Worm (Caenorhabditis elegans) whole organism, L1 larva: ENCODE results near the gene scl-13.

ENCODE experiments used
- C04F5.9 ChIP-seq: sonication (generic microtip); optimal IDR thresholded peaks from 2 replicates; lab custom pipeline; 2016; ENCODE audit warnings: missing genetic modification characterization, missing compliant biosample characterization
- C16A3.4 ChIP-seq: fragments of 150-350 bp; optimal IDR thresholded peaks from 2 replicates; lab custom pipeline; 2014; ENCODE audit warnings: missing biosample characterization, missing genetic modification characterization
- C34B4.2 ChIP-seq: sonication (generic microtip); optimal IDR thresholded peaks from 2 replicates; lab custom pipeline; 2017; ENCODE audit warnings: mild to moderate bottlenecking, missing genetic modification characterization, missing compliant biosample characterization
- Y116A8C.19 ChIP-seq: sonication (generic microtip); optimal IDR thresholded peaks from 2 replicates; lab custom pipeline; 2016; ENCODE audit warnings: missing compliant biosample characterization, missing genetic modification characterization, borderline replicate concordance
- aha-1 ChIP-seq: fragments of 150-350 bp; optimal IDR thresholded peaks from 2 replicates; lab custom pipeline; 2014; ENCODE audit warnings: missing biosample characterization, missing genetic modification characterization
- alr-1 ChIP-seq: fragments of 200-800 bp; sonication (Bioruptor generic); optimal IDR thresholded peaks from 2 replicates; lab custom pipeline; 2018; ENCODE audit warnings: borderline replicate concordance, mild to moderate bottlenecking, missing genetic modification characterization, missing compliant biosample characterization
- aly-2 ChIP-seq: fragments of 150-350 bp; optimal IDR thresholded peaks from 2 replicates; lab custom pipeline; 2014; ENCODE audit warnings: missing biosample characterization, missing genetic modification characterization
- ama-1 ChIP-seq: fragments of 150-350 bp; optimal IDR thresholded peaks from 2 replicates; lab custom pipeline; 2014
- ceh-63 ChIP-seq: fragments of 200-800 bp; sonication (Bioruptor generic); optimal IDR thresholded peaks from 2 replicates; lab custom pipeline; 2018; ENCODE audit warnings: mild to moderate bottlenecking, missing genetic modification characterization, missing compliant biosample characterization
- ceh-8 ChIP-seq: fragments of 200-800 bp; sonication (Bioruptor generic); optimal IDR thresholded peaks from 2 replicates; lab custom pipeline; 2018; ENCODE audit warnings: mild to moderate bottlenecking, missing genetic modification characterization, moderate library complexity, missing compliant biosample characterization
- ceh-90 ChIP-seq: sonication (generic microtip); optimal IDR thresholded peaks from 2 replicates; lab custom pipeline; 2016; ENCODE audit warnings: missing genetic modification characterization, missing compliant biosample characterization
- ces-1 ChIP-seq: fragments of 150-350 bp; optimal IDR thresholded peaks from 2 replicates; lab custom pipeline; 2014; ENCODE audit warnings: missing biosample characterization, missing genetic modification reagents, missing genetic modification characterization
- efl-3 ChIP-seq: fragments of 200-800 bp; sonication (Bioruptor generic); optimal IDR thresholded peaks from 2 replicates; lab custom pipeline; 2018; ENCODE audit warnings: mild to moderate bottlenecking, missing genetic modification characterization, missing compliant biosample characterization
- egl-13 ChIP-seq: sonication (generic microtip); optimal IDR thresholded peaks from 2 replicates; lab custom pipeline; 2016; ENCODE audit warnings: missing genotype, missing genetic modification reagents, missing genetic modification characterization, missing compliant biosample characterization
- egl-27 ChIP-seq, 2 experiments: fragments of 150-350 bp in 1 of 2; sonication (generic microtip); optimal IDR thresholded peaks; 3 replicates each; lab custom pipeline; 2017 to 2018; ENCODE audit warnings: missing biosample characterization in 2 of 2, missing genetic modification characterization in 2 of 2, missing genetic modification reagents in 2 of 2
- elt-3 ChIP-seq, 6 experiments: fragments of 150-350 bp in 1 of 6; sonication (generic microtip); optimal IDR thresholded peaks; 2 replicates each; lab custom pipeline; 2017 to 2018; ENCODE audit warnings: missing biosample characterization in 6 of 6, missing genetic modification characterization in 6 of 6, inconsistent platforms in 1 of 6
- fkh-10 ChIP-seq: sonication (generic microtip); optimal IDR thresholded peaks from 2 replicates; lab custom pipeline; 2017; ENCODE audit warnings: missing biosample characterization, missing genetic modification reagents, missing genetic modification characterization
- fkh-8 ChIP-seq: sonication (generic microtip); optimal IDR thresholded peaks from 2 replicates; lab custom pipeline; 2016; ENCODE audit warnings: mild to moderate bottlenecking, missing genetic modification characterization, missing compliant biosample characterization
- hpl-2 ChIP-seq: fragments of 150-350 bp; optimal IDR thresholded peaks from 2 replicates; lab custom pipeline; 2014; ENCODE audit warnings: missing biosample characterization, missing genetic modification reagents, missing genetic modification characterization
- irx-1 ChIP-seq: sonication (generic microtip); optimal IDR thresholded peaks from 2 replicates; lab custom pipeline; 2016; ENCODE audit warnings: missing genetic modification characterization, missing compliant biosample characterization
- lin-13 ChIP-seq: fragments of 150-350 bp; optimal IDR thresholded peaks from 2 replicates; lab custom pipeline; 2014; ENCODE audit warnings: missing biosample characterization, missing genetic modification reagents, missing genetic modification characterization
- lin-14 ChIP-seq: fragments of 200-800 bp; sonication (Bioruptor generic); optimal IDR thresholded peaks from 2 replicates; lab custom pipeline; 2018; ENCODE audit warnings: mild to moderate bottlenecking, missing genetic modification characterization, moderate library complexity, missing compliant biosample characterization
- lin-15B ChIP-seq: fragments of 150-350 bp; sonication (generic microtip); optimal IDR thresholded peaks from 3 replicates; lab custom pipeline; 2014; ENCODE audit warnings: missing biosample characterization, missing genetic modification characterization
- lin-35 ChIP-seq, 2 experiments: fragments of 150-350 bp; optimal IDR thresholded peaks; 2 replicates each; lab custom pipeline; 2014; ENCODE audit warnings: missing biosample characterization in 2 of 2, missing genetic modification characterization in 2 of 2, missing genetic modification reagents in 2 of 2
- lin-39 ChIP-seq: fragments of 150-350 bp; optimal IDR thresholded peaks from 2 replicates; lab custom pipeline; 2014; ENCODE audit warnings: missing biosample characterization, missing genetic modification reagents, missing genetic modification characterization
- lsy-2 ChIP-seq, 2 experiments: fragments of 150-350 bp; optimal IDR thresholded peaks; 2 replicates each; lab custom pipeline; 2014; ENCODE audit warnings: missing biosample characterization in 2 of 2, missing genetic modification characterization in 2 of 2
- mef-2 ChIP-seq: fragments of 150-350 bp; optimal IDR thresholded peaks from 2 replicates; lab custom pipeline; 2014; ENCODE audit warnings: missing biosample characterization, missing genetic modification characterization
- mep-1 ChIP-seq: fragments of 150-350 bp; optimal IDR thresholded peaks from 2 replicates; lab custom pipeline; 2014; ENCODE audit warnings: missing biosample characterization, missing genetic modification characterization
- nhr-11 ChIP-seq: fragments of 150-350 bp; optimal IDR thresholded peaks from 2 replicates; lab custom pipeline; 2014; ENCODE audit warnings: missing biosample characterization, missing genetic modification characterization
- nhr-19 ChIP-seq: fragments of 200-800 bp; sonication (Bioruptor generic); conservative IDR thresholded peaks from 2 replicates; pipeline ENCODE4 v1.3.6; 2022; ENCODE audit warnings: missing genetic modification characterization, missing compliant biosample characterization
- nhr-20 ChIP-seq: sonication (generic microtip); optimal IDR thresholded peaks from 2 replicates; lab custom pipeline; 2016; ENCODE audit warnings: mild to moderate bottlenecking, missing genetic modification characterization, missing compliant biosample characterization
- nhr-237 ChIP-seq: fragments of 150-350 bp; optimal IDR thresholded peaks from 2 replicates; lab custom pipeline; 2014; ENCODE audit warnings: missing biosample characterization, missing genetic modification characterization
- nhr-28 ChIP-seq: fragments of 150-350 bp; optimal IDR thresholded peaks from 2 replicates; lab custom pipeline; 2014; ENCODE audit warnings: missing biosample characterization, missing genetic modification characterization
- nhr-71 ChIP-seq: sonication (generic microtip); optimal IDR thresholded peaks from 2 replicates; lab custom pipeline; 2016; ENCODE audit warnings: mild to moderate bottlenecking, missing genetic modification characterization, moderate library complexity, missing compliant biosample characterization
- nhr-76 ChIP-seq: sonication (generic microtip); optimal IDR thresholded peaks from 2 replicates; lab custom pipeline; 2017; ENCODE audit warnings: missing biosample characterization, missing genetic modification characterization
- nhr-85 ChIP-seq: sonication (generic microtip); peaks from one replicate; lab custom pipeline; 2016; ENCODE audit warnings: missing genetic modification characterization, inconsistent platforms, missing compliant biosample characterization
- nhr-90 ChIP-seq: sonication (generic microtip); optimal IDR thresholded peaks from 2 replicates; lab custom pipeline; 2016; ENCODE audit warnings: mild to moderate bottlenecking, missing genetic modification characterization, missing compliant biosample characterization; ENCODE audit not compliant: poor library complexity
- pqm-1 ChIP-seq: sonication (generic microtip); optimal IDR thresholded peaks from 3 replicates; lab custom pipeline; 2017; ENCODE audit warnings: missing biosample characterization, missing genetic modification characterization
- rnt-1 ChIP-seq: sonication (generic microtip); optimal IDR thresholded peaks from 2 replicates; lab custom pipeline; 2016; ENCODE audit warnings: mild to moderate bottlenecking, missing genetic modification characterization, moderate library complexity, missing compliant biosample characterization
- skn-1 ChIP-seq: fragments of 150-350 bp; optimal IDR thresholded peaks from 2 replicates; lab custom pipeline; 2014; ENCODE audit warnings: missing biosample characterization, missing genetic modification characterization
- snu-23 ChIP-seq: sonication (generic microtip); optimal IDR thresholded peaks from 2 replicates; lab custom pipeline; 2016; ENCODE audit warnings: missing genetic modification characterization, missing compliant biosample characterization
- sox-4 ChIP-seq: sonication (generic microtip); optimal IDR thresholded peaks from 2 replicates; lab custom pipeline; 2016; ENCODE audit warnings: missing genetic modification characterization, missing compliant biosample characterization
- sup-37 ChIP-seq: fragments of 200-800 bp; sonication (Bioruptor generic); optimal IDR thresholded peaks from 2 replicates; lab custom pipeline; 2018; ENCODE audit warnings: mild to moderate bottlenecking, missing genetic modification characterization, missing compliant biosample characterization
- tlp-1 ChIP-seq: fragments of 150-350 bp; optimal IDR thresholded peaks from 2 replicates; lab custom pipeline; 2014; ENCODE audit warnings: missing biosample characterization, missing genetic modification characterization
- unc-30 ChIP-seq: sonication (generic microtip); optimal IDR thresholded peaks from 2 replicates; lab custom pipeline; 2017; ENCODE audit warnings: missing biosample characterization, missing genetic modification characterization
- unc-62 ChIP-seq: fragments of 150-350 bp; optimal IDR thresholded peaks from 2 replicates; lab custom pipeline; 2014; ENCODE audit warnings: missing biosample characterization, missing genetic modification reagents, missing genetic modification characterization
- unc-98 ChIP-seq: fragments of 200-800 bp; sonication (Bioruptor generic); IDR thresholded peaks from 2 replicates; pipeline ENCODE4 v1.3.6; 2022; ENCODE audit warnings: missing genetic modification characterization, missing compliant biosample characterization
- xbp-1 ChIP-seq: sonication (generic microtip); optimal IDR thresholded peaks from 2 replicates; lab custom pipeline; 2016; ENCODE audit warnings: missing genetic modification characterization, missing compliant biosample characterization
- zag-1 ChIP-seq: fragments of 150-350 bp; optimal IDR thresholded peaks from 2 replicates; lab custom pipeline; 2014; ENCODE audit warnings: missing biosample characterization, missing genetic modification characterization
- ztf-11 ChIP-seq, 2 experiments: sonication (generic microtip); optimal IDR thresholded peaks; 2 replicates each; lab custom pipeline; 2016 to 2017; ENCODE audit warnings: missing genetic modification characterization in 2 of 2, missing biosample characterization in 1 of 2, missing compliant biosample characterization in 1 of 2

Gene scl-13

DNA sequence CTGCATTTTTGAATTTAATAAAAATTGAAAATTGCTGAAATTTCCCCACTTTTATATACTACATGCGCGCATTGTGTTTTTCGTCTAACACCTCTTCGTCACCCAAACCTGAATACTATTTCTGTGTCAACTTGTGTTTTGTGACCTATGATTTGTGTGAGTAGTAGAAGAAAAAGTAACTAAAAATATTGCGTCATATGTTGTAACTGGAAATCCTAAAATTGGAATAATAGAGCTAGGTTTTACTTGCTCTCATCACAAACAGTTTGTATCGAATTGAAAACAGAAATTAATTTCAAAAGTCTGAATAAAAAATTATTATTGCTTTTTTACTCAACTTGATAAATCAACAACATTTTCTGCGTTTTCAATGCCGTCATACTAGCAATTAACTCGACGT lies 5.9 kb downstream of the scl-13 start, which contains the start of gene R08F11.4 (continued):
- TF ChIP-seq Y116A8C.19 (tag; lab: Kevin White, UChicago) (no peak), nhr-11 (tag; lab: Kevin White, UChicago) (no peak), egl-13 (tag; lab: Kevin White, UChicago) (no peak), skn-1 (tag; lab: Kevin White, UChicago) (peak; percentile 13), alr-1 (tag; lab: Kevin White, UChicago) (no peak), mef-2 (tag; lab: Kevin White, UChicago) (no peak), efl-3 (GFP tag; lab: Kevin White, UChicago) (no peak), nhr-20 (tag; lab: Kevin White, UChicago) (peak; percentile 31), egl-27 (tag; optimal IDR thresholded peaks at IDR 0.05; lab: Kevin White, UChicago) (no peak), fkh-8 (tag; lab: Kevin White, UChicago) (no peak), nhr-90 (tag; lab: Kevin White, UChicago) (peak; percentile 9), elt-3 (tag; optimal IDR thresholded peaks at IDR 0.05; lab: Kevin White, UChicago) (no peak), ceh-63 (GFP tag; lab: Kevin White, UChicago) (no peak), lin-39 (tag; lab: Kevin White, UChicago) (no peak), nhr-85 (peak; percentile 64), lin-35 (GFP tag; optimal IDR thresholded peaks at IDR 0.05; lab: Kevin White, UChicago) (no peak), C16A3.4 (tag; lab: Kevin White, UChicago) (no peak), lin-14 (peak; percentile 29), lin-15B (tag; lab: Kevin White, UChicago) (no peak), ceh-90 (no peak), lsy-2 (tag; optimal IDR thresholded peaks at IDR 0.05; lab: Kevin White, UChicago) (no peak)

DNA sequence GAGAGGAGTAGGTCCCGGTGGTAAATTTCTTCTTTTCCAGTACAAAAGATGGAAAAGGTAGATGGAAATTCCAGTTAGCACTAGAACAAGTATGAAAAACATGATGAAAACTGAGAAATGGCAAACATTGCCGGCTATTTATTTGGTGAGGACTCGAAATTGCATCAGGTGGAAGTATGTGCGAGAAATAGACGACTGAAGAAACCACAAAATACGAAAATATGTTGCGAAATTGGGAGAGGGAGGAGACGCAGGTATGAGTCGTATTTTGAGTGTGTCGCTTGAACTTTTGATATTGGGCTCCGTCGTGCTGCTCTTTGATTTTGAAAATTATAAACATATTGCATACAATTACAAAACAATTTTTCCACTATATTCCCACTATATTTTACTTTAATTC lies 8.1 kb downstream of the scl-13 start, which contains the start of gene cyp-33C8:
Gene cyp-33C8 (minus strand): TSS at position 200 of the 400 bp plus-strand sequence.
- TF ChIP-seq aha-1 (no peak), ztf-11 (tag; optimal IDR thresholded peaks at IDR 0.05; lab: Kevin White, UChicago) (no peak), ceh-8 (GFP tag; lab: Kevin White, UChicago) (no peak), ama-1 (lab: Kevin White, UChicago) (no peak), snu-23 (GFP tag; lab: Kevin White, UChicago) (no peak), alr-1 (tag; lab: Kevin White, UChicago) (no peak), hpl-2 (GFP tag; lab: Kevin White, UChicago) (peak; percentile 33), efl-3 (GFP tag; lab: Kevin White, UChicago) (no peak), skn-1 (tag; lab: Kevin White, UChicago) (peak; percentile 73), unc-98 (GFP tag; lab: Robert Waterston, UW) (no peak), mef-2 (tag; lab: Kevin White, UChicago) (no peak), sup-37 (no peak), zag-1 (tag; lab: Kevin White, UChicago) (no peak), nhr-85 (peak; percentile 22), lin-15B (tag; lab: Kevin White, UChicago) (no peak), mep-1 (peak; percentile 11), unc-30 (tag; lab: Kevin White, UChicago) (no peak), ces-1 (GFP tag; lab: Kevin White, UChicago) (no peak), egl-27 (tag; optimal IDR thresholded peaks at IDR 0.05; lab: Kevin White, UChicago) (no peak), sox-4 (no peak), nhr-237 (tag; lab: Kevin White, UChicago) (no peak), lin-14 (peak; percentile 66), unc-62 (GFP tag; lab: Kevin White, UChicago) (no peak), pqm-1 (no peak), Y116A8C.19 (tag; lab: Kevin White, UChicago) (no peak), nhr-71 (peak; percentile 67), elt-3 (tag; optimal IDR thresholded peaks at IDR 0.05; lab: Kevin White, UChicago) (no peak), C34B4.2 (tag; lab: Kevin White, UChicago) (no peak), nhr-19 (GFP tag; lab: Robert Waterston, UW) (peak; percentile 24; the same call in 1 of the 2 replicates), nhr-76 (tag; lab: Kevin White, UChicago) (no peak), egl-13 (tag; lab: Kevin White, UChicago) (no peak), fkh-10 (GFP tag; lab: Kevin White, UChicago) (no peak), C16A3.4 (tag; lab: Kevin White, UChicago) (peak; percentile 22), xbp-1 (tag; lab: Kevin White, UChicago) (no peak), lin-39 (tag; lab: Kevin White, UChicago) (no peak), irx-1 (tag; lab: Kevin White, UChicago) (no peak), rnt-1 (peak; percentile 89), tlp-1 (tag; lab: Kevin White, UChicago) (no peak), aly-2 (no peak), nhr-28 (tag; lab: Kevin White, UChicago) (no peak), lin-13 (GFP tag; lab: Kevin White, UChicago) (no peak), C04F5.9 (tag; lab: Kevin White, UChicago) (no peak)
